Worm (Caenorhabditis elegans): ENCODE measurements around the gene ccch-5.

ce11 chrIV:14953802-14954201 is 34.4 kb downstream of the ccch-5 start:
- no peak for TF ChIP-seq saeg-2 (GFP tag; IDR thresholded peaks at IDR 0.05)
- no peak for TF ChIP-seq ceh-62 (tag; optimal IDR thresholded peaks at IDR 0.05)
- TF ChIP-seq F49E8.2 (tag; optimal IDR thresholded peaks at IDR 0.05; ENCODE audit: borderline replicate concordance): peak; percentile 64
